Fruit fly (Drosophila melanogaster) whole organism, embryonic: ENCODE data around the gene CG31974.

Source experiments
- Ada2b ChIP-seq: fragments of 200-800 bp; sonication (Bioruptor generic); IDR thresholded peaks from 2 replicates; pipeline ENCODE4 v1.3.6; 2022; ENCODE audit warnings: missing biosample characterization, missing genetic modification characterization
- CG10209 ChIP-seq: fragments of 200-800 bp; sonication (Bioruptor generic); optimal IDR thresholded peaks from 3 replicates; lab custom pipeline; 2017; ENCODE audit warnings: missing biosample characterization, mild to moderate bottlenecking, missing genetic modification characterization, missing genetic modification reagents
- CG10366 ChIP-seq: fragments of 200-800 bp; sonication (Bioruptor generic); IDR thresholded peaks from 2 replicates; pipeline ENCODE4 v1.3.6; 2022; ENCODE audit warnings: missing biosample characterization, missing genetic modification characterization
- CG12071 ChIP-seq: fragments of 200-800 bp; sonication (Bioruptor generic); optimal IDR thresholded peaks from 3 replicates; lab custom pipeline; 2018; ENCODE audit warnings: missing biosample characterization, mild to moderate bottlenecking, missing genetic modification characterization
- CG13894 ChIP-seq: fragments of 200-800 bp; sonication (Bioruptor generic); optimal IDR thresholded peaks from 3 replicates; lab custom pipeline; 2018; ENCODE audit warnings: missing biosample characterization, mild to moderate bottlenecking, missing genetic modification characterization, moderate library complexity
- CG14710 ChIP-seq: fragments of 200-800 bp; sonication (Bioruptor generic); optimal IDR thresholded peaks from 3 replicates; lab custom pipeline; 2019; ENCODE audit warnings: missing biosample characterization, mild to moderate bottlenecking, missing genetic modification characterization, moderate library complexity
- CG14860 ChIP-seq: fragments of 200-800 bp; sonication (Bioruptor generic); IDR thresholded peaks from 3 replicates; pipeline ENCODE4 v1.3.6; 2022; ENCODE audit warnings: missing biosample characterization, missing genetic modification characterization; ENCODE audit not compliant: partially characterized antibody
- CG17186 ChIP-seq: fragments of 200-800 bp; sonication (Bioruptor generic); optimal IDR thresholded peaks from 3 replicates; lab custom pipeline; 2017; ENCODE audit warnings: missing biosample characterization, missing genetic modification reagents, missing genetic modification characterization
- CG17359 ChIP-seq: fragments of 200-800 bp; sonication (Bioruptor generic); optimal IDR thresholded peaks from 3 replicates; lab custom pipeline; 2018; ENCODE audit warnings: missing biosample characterization, mild to moderate bottlenecking, missing genetic modification characterization, moderate library complexity
- CG18011 ChIP-seq: fragments of 200-800 bp; sonication (Bioruptor generic); optimal IDR thresholded peaks from 2 replicates; lab custom pipeline; 2017; ENCODE audit warnings: missing biosample characterization, missing genetic modification characterization, mild to moderate bottlenecking, moderate library complexity, missing genotype
- CG18476 ChIP-seq: fragments of 200-800 bp; sonication (Bioruptor generic); optimal IDR thresholded peaks from 2 replicates; lab custom pipeline; 2016; ENCODE audit warnings: missing biosample characterization, mild to moderate bottlenecking, missing genetic modification characterization
- CG18764 ChIP-seq: fragments of 200-800 bp; sonication (Bioruptor generic); optimal IDR thresholded peaks from 3 replicates; lab custom pipeline; 2016; ENCODE audit warnings: missing biosample characterization, missing genetic modification characterization
- CG2202 ChIP-seq: fragments of 200-800 bp; sonication (Bioruptor generic); optimal IDR thresholded peaks from 2 replicates; lab custom pipeline; 2018; ENCODE audit warnings: missing biosample characterization, mild to moderate bottlenecking, missing genetic modification characterization
- CG7372 ChIP-seq: fragments of 200-800 bp; sonication (Bioruptor generic); IDR thresholded peaks from 2 replicates; pipeline ENCODE4 v1.3.6; 2022; ENCODE audit warnings: missing biosample characterization, missing genetic modification characterization
- CG7839 ChIP-seq: fragments of 200-800 bp; sonication (Bioruptor generic); optimal IDR thresholded peaks from 3 replicates; lab custom pipeline; 2018; ENCODE audit warnings: missing biosample characterization, mild to moderate bottlenecking, missing genetic modification characterization, moderate library complexity
- CG9817 ChIP-seq: fragments of 200-800 bp; sonication (Bioruptor generic); optimal IDR thresholded peaks from 2 replicates; lab custom pipeline; 2018; ENCODE audit warnings: missing biosample characterization, mild to moderate bottlenecking, missing genetic modification characterization, moderate library complexity
- Dad ChIP-seq: fragments of 200-800 bp; sonication (Bioruptor generic); optimal IDR thresholded peaks from 3 replicates; lab custom pipeline; 2016; ENCODE audit warnings: missing biosample characterization, missing genetic modification characterization
- Dref ChIP-seq: fragments of 200-800 bp; sonication (Bioruptor generic); IDR thresholded peaks from 2 replicates; pipeline ENCODE4 v1.3.6; 2022; ENCODE audit warnings: missing biosample characterization, missing genetic modification characterization
- E2f1 ChIP-seq: fragments of 200-800 bp; sonication (Bioruptor generic); IDR thresholded peaks from 2 replicates; pipeline ENCODE4 v1.3.6; 2022; ENCODE audit warnings: missing biosample characterization, missing genetic modification characterization
- Gsc ChIP-seq: fragments of 200-800 bp; sonication (Bioruptor generic); IDR thresholded peaks from 2 replicates; pipeline ENCODE4 v1.3.6; 2022; ENCODE audit warnings: missing biosample characterization, missing genetic modification characterization
- HLH54F ChIP-seq: fragments of 200-800 bp; sonication (Bioruptor generic); optimal IDR thresholded peaks from 3 replicates; lab custom pipeline; 2016; ENCODE audit warnings: missing biosample characterization, missing genetic modification characterization
- Hand ChIP-seq: fragments of 200-800 bp; sonication (Bioruptor generic); optimal IDR thresholded peaks from 2 replicates; lab custom pipeline; 2017; ENCODE audit warnings: mild to moderate bottlenecking, missing biosample characterization, missing genetic modification reagents, missing genetic modification characterization
- Hey ChIP-seq: fragments of 200-800 bp; sonication (Bioruptor generic); optimal IDR thresholded peaks from 3 replicates; lab custom pipeline; 2018; ENCODE audit warnings: missing biosample characterization, mild to moderate bottlenecking, missing genetic modification characterization
- Lpt ChIP-seq: fragments of >200 bp; optimal IDR thresholded peaks from 2 replicates; lab custom pipeline; 2018; ENCODE audit warnings: missing biosample characterization, missing genetic modification characterization
- MTF-1 ChIP-seq: fragments of 200-800 bp; sonication (Bioruptor generic); optimal IDR thresholded peaks from 2 replicates; lab custom pipeline; 2018; ENCODE audit warnings: missing biosample characterization, mild to moderate bottlenecking, missing genetic modification characterization, borderline replicate concordance
- NC2β ChIP-seq: fragments of 200-800 bp; sonication (Bioruptor generic); optimal IDR thresholded peaks from 2 replicates; lab custom pipeline; 2016; ENCODE audit warnings: missing biosample characterization, missing genetic modification characterization
- Pdp1 ChIP-seq, 2 experiments: fragments of 200-800 bp; sonication (Bioruptor generic); optimal IDR thresholded peaks; 3 replicates each; lab custom pipeline; 2016; ENCODE audit warnings: missing biosample characterization in 2 of 2, missing genetic modification characterization in 2 of 2, mild to moderate bottlenecking in 1 of 2, moderate library complexity in 1 of 2
- Ravus ChIP-seq: fragments of 200-800 bp; sonication (Bioruptor generic); IDR thresholded peaks from 2 replicates; pipeline ENCODE4 v1.3.6; 2022; ENCODE audit warnings: missing biosample characterization, missing genetic modification characterization
- Sox102F ChIP-seq: fragments of 200-800 bp; sonication (Bioruptor generic); optimal IDR thresholded peaks from 2 replicates; lab custom pipeline; 2018; ENCODE audit warnings: missing biosample characterization, mild to moderate bottlenecking, missing genetic modification characterization, moderate library complexity
- Sry-β ChIP-seq: fragments of 200-800 bp; sonication (Bioruptor generic); optimal IDR thresholded peaks from 2 replicates; lab custom pipeline; 2018; ENCODE audit warnings: missing biosample characterization, mild to moderate bottlenecking, missing genetic modification characterization, moderate library complexity
- Sry-δ ChIP-seq: fragments of 200-800 bp; sonication (Bioruptor generic); optimal IDR thresholded peaks from 2 replicates; lab custom pipeline; 2016; ENCODE audit warnings: missing biosample characterization, missing genetic modification characterization
- TFAM ChIP-seq: fragments of 200-800 bp; sonication (Bioruptor generic); optimal IDR thresholded peaks from 2 replicates; lab custom pipeline; 2017; ENCODE audit warnings: missing biosample characterization, missing genetic modification characterization, inconsistent platforms
- ash1 ChIP-seq: fragments of 200-800 bp; sonication (Bioruptor generic); optimal IDR thresholded peaks from 2 replicates; lab custom pipeline; 2018; ENCODE audit warnings: missing biosample characterization, mild to moderate bottlenecking, missing genetic modification characterization
- bbx ChIP-seq: fragments of 200-800 bp; sonication (Bioruptor generic); IDR thresholded peaks from 2 replicates; pipeline ENCODE4 v1.3.6; 2022; ENCODE audit warnings: missing biosample characterization, missing genetic modification characterization; ENCODE audit not compliant: partially characterized antibody
- bcd ChIP-seq: fragments of 200-800 bp; sonication (Bioruptor generic); optimal IDR thresholded peaks from 2 replicates; lab custom pipeline; 2017; ENCODE audit warnings: missing biosample characterization, mild to moderate bottlenecking, missing genetic modification characterization
- dan ChIP-seq: fragments of 200-800 bp; sonication (Bioruptor generic); IDR thresholded peaks from 2 replicates; pipeline ENCODE4 v1.3.6; 2022; ENCODE audit warnings: missing biosample characterization, missing genetic modification characterization
- disco-r ChIP-seq: fragments of 200-800 bp; sonication (Bioruptor generic); optimal IDR thresholded peaks from 2 replicates; lab custom pipeline; 2016; ENCODE audit warnings: missing biosample characterization, missing genetic modification characterization
- ems ChIP-seq: fragments of 200-800 bp; sonication (Bioruptor generic); optimal IDR thresholded peaks from 3 replicates; lab custom pipeline; 2016; ENCODE audit warnings: missing biosample characterization, missing genetic modification characterization
- fu2 ChIP-seq: fragments of 200-800 bp; sonication (Bioruptor generic); optimal IDR thresholded peaks from 2 replicates; lab custom pipeline; 2016; ENCODE audit warnings: missing biosample characterization, missing genetic modification characterization
- gro ChIP-seq: fragments of 200-800 bp; sonication (Bioruptor generic); optimal IDR thresholded peaks from 2 replicates; lab custom pipeline; 2016; ENCODE audit warnings: missing biosample characterization, missing genetic modification characterization
- jigr1 ChIP-seq: fragments of 200-800 bp; sonication (Bioruptor generic); IDR thresholded peaks from 3 replicates; pipeline ENCODE4 v1.3.6; 2022; ENCODE audit warnings: missing biosample characterization, missing genetic modification characterization
- lov ChIP-seq, 2 experiments: fragments of 200-800 bp in 1 of 2; fragments of >200 bp in 1 of 2; sonication (Bioruptor generic) in 1 of 2; IDR thresholded peaks in 1 of 2; optimal IDR thresholded peaks in 1 of 2; 2 replicates in 1 of 2; 3 replicates in 1 of 2; pipeline versions ENCODE4 v1.3.6 to Lab custom; 2017 to 2022; ENCODE audit warnings: missing biosample characterization in 1 of 2, missing genetic modification characterization in 1 of 2
- otp ChIP-seq: fragments of 200-800 bp; sonication (Bioruptor generic); IDR thresholded peaks from 3 replicates; pipeline ENCODE4, ENCODE4 v1.3.6; 2022; ENCODE audit warnings: missing biosample characterization, missing genetic modification characterization
- p53 ChIP-seq: fragments of 200-800 bp; sonication (Bioruptor generic); optimal IDR thresholded peaks from 2 replicates; lab custom pipeline; 2016; ENCODE audit warnings: missing biosample characterization, missing genetic modification characterization
- ranshi ChIP-seq: fragments of 200-800 bp; sonication (Bioruptor generic); IDR thresholded peaks from 2 replicates; pipeline ENCODE4 v1.3.6; 2022; ENCODE audit warnings: missing biosample characterization, missing genetic modification characterization
- sug ChIP-seq: fragments of 200-800 bp; optimal IDR thresholded peaks from 2 replicates; lab custom pipeline; 2019; ENCODE audit warnings: missing biosample characterization, mild to moderate bottlenecking, missing genetic modification characterization, moderate library complexity
- twi ChIP-seq: fragments of 200-800 bp; optimal IDR thresholded peaks from 2 replicates; lab custom pipeline; 2019; ENCODE audit warnings: missing biosample characterization, mild to moderate bottlenecking, missing genetic modification characterization, moderate library complexity
- wdn ChIP-seq: fragments of 200-800 bp; sonication (Bioruptor generic); IDR thresholded peaks from 2 replicates; pipeline ENCODE4 v1.3.6; 2022; ENCODE audit warnings: missing biosample characterization, missing genetic modification characterization

CG31974 gene

DNA sequence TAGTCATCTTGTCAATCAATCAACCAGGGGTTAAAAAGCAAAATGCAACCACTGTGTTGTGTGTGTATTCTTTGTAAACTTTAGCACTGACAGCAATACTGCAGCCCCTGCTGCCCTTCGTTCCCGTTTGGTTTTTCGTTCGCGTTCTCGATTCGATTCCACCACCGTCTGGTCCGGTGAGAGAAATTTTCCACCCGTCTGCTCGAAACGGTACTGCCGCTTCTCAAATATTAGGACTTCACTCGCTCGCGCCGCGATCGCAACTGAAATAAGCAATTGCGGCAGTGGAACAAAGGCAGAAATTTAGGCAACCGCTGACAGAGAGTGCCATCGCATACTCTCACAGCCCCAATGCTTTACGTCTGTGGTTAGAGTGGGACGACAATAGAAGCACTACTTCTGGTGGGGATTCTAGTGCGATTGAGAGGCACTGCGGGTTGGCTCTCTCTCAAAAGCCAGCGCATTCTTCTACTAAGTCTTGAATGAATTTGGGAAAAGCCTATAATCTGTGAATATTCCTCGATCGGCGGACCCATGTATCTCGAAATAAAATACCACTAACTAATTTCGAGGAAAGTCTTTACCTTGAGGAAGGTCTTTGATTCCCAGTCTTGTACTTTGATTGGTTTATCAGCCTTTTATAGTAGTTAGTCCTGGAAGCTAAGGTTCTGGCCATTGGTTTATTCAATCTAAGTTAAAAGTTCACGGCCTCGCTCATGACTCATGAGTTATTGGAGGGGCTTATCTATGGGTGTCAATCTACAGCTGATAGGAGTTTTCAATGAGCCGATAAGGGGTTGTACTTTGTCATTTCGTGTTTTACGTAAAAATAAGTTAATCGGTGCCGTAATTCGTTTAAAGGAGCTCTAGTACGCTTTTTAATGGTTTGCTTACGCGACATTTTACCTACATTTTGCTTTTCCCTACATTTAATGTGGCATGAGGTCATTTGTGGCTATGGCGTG is 13.6 kb downstream of the CG31974 start (continued):
- TF ChIP-seq NC2β (GFP tag; lab: Kevin White, UChicago) (peak; percentile 47), bbx (peak; percentile 65), Ada2b (GFP tag; lab: Robert Waterston, UW) (no peak), Sry-δ (peak; percentile 2), TFAM (GFP tag; lab: Kevin White, UChicago) (no peak), Lpt (GFP tag; lab: Kevin White, UChicago) (no peak), jigr1 (no peak), CG17186 (GFP tag; lab: Kevin White, UChicago) (no peak), sug (tag; lab: Kevin White, UChicago) (peak; percentile 59), CG7372 (GFP tag; lab: Robert Waterston, UW) (no peak), CG14860 (GFP tag; lab: Robert Waterston, UW) (peak; percentile 33; the same call in 1 of the 3 replicates), CG7839 (tag; lab: Kevin White, UChicago) (peak; percentile 30), Ravus (no peak), CG12071 (peak; percentile 60), CG10366 (GFP tag; lab: Robert Waterston, UW) (peak; percentile 22; the same call in 1 of the 2 replicates), dan (no peak), wdn (GFP tag; lab: Robert Waterston, UW) (no peak), lov (optimal IDR thresholded peaks at IDR 0.05; lab: Kevin White, UChicago) (no peak), lov (GFP tag; IDR thresholded peaks at IDR 0.05; lab: Robert Waterston, UW) (0 out of 3 replicates have a peak, but pooled peaks have one; percentile 46), Pdp1 (GFP tag; optimal IDR thresholded peaks at IDR 0.05; lab: Kevin White, UChicago) (peak in 1 of 2 experiments; percentile 85), ems (no peak), Gsc (GFP tag; lab: Robert Waterston, UW) (no peak), p53 (GFP tag; lab: Kevin White, UChicago) (no peak), bcd (GFP tag; lab: Kevin White, UChicago) (no peak), otp (GFP tag; lab: Robert Waterston, UW) (peak; percentile 43; the same call in 1 of the 3 replicates), HLH54F (GFP tag; lab: Kevin White, UChicago) (peak; percentile 33), Dref (GFP tag; lab: Robert Waterston, UW) (no peak), ash1 (GFP tag; lab: Kevin White, UChicago) (peak; percentile 33), twi (tag; lab: Kevin White, UChicago) (no peak), CG18476 (GFP tag; lab: Kevin White, UChicago) (no peak), ranshi (GFP tag; lab: Robert Waterston, UW) (no peak), CG17359 (peak; percentile 49), gro (GFP tag; lab: Kevin White, UChicago) (peak; percentile 78), CG2202 (tag; lab: Kevin White, UChicago) (peak; percentile 42), disco-r (no peak), Sox102F (GFP tag; lab: Kevin White, UChicago) (no peak), CG18011 (no peak), CG18764 (GFP tag; lab: Kevin White, UChicago) (no peak), CG9817 (tag; lab: Kevin White, UChicago) (no peak), CG13894 (tag; lab: Kevin White, UChicago) (peak; percentile 83), Hey (no peak), fu2 (GFP tag; lab: Kevin White, UChicago) (no peak), MTF-1 (GFP tag; lab: Kevin White, UChicago) (peak; percentile 71), E2f1 (GFP tag; lab: Robert Waterston, UW) (no peak; the same call in 1 of the 2 replicates), CG14710 (tag; lab: Kevin White, UChicago) (peak; percentile 4), Dad (GFP tag; lab: Kevin White, UChicago) (peak; percentile 20), Hand (GFP tag; lab: Kevin White, UChicago) (peak; percentile 33), Sry-β (no peak), CG10209 (GFP tag; lab: Kevin White, UChicago) (no peak)
